Worm (Caenorhabditis elegans) whole organism, late embryonic: ENCODE results near the gene F36H5.17.

Experiments used
- C08G9.2 ChIP-seq: sonication (generic microtip); optimal IDR thresholded peaks from 2 replicates; lab custom pipeline; 2016; ENCODE audit warnings: mild to moderate bottlenecking, missing genetic modification characterization, moderate library complexity, missing compliant biosample characterization
- C38D4.7 ChIP-seq: fragments of 200-800 bp; sonication (Bioruptor generic); optimal IDR thresholded peaks from 2 replicates; lab custom pipeline; 2018; ENCODE audit warnings: mild to moderate bottlenecking, missing genetic modification characterization, moderate library complexity, missing compliant biosample characterization
- K09A11.1 ChIP-seq: sonication (generic microtip); optimal IDR thresholded peaks from 2 replicates; lab custom pipeline; 2017; ENCODE audit warnings: antibody characterized with exemption, mild to moderate bottlenecking, missing genetic modification characterization, missing compliant biosample characterization; ENCODE audit not compliant: insufficient read depth
- T23F11.4 ChIP-seq: fragments of 200-800 bp; sonication (Bioruptor generic); optimal IDR thresholded peaks from 2 replicates; lab custom pipeline; 2018; ENCODE audit warnings: mild to moderate bottlenecking, missing genetic modification characterization, missing compliant biosample characterization
- ama-1 ChIP-seq: fragments of 150-350 bp; optimal IDR thresholded peaks from 2 replicates; lab custom pipeline; 2014
- ceh-19 ChIP-seq: fragments of 200-800 bp; sonication (Bioruptor generic); optimal IDR thresholded peaks from 2 replicates; lab custom pipeline; 2018; ENCODE audit warnings: mild to moderate bottlenecking, missing genetic modification characterization, missing compliant biosample characterization
- ceh-2 ChIP-seq: sonication (generic microtip); optimal IDR thresholded peaks from 2 replicates; lab custom pipeline; 2016; ENCODE audit warnings: missing genotype, missing genetic modification characterization, missing compliant biosample characterization
- ceh-22 ChIP-seq: sonication (generic microtip); optimal IDR thresholded peaks from 2 replicates; lab custom pipeline; 2017; ENCODE audit warnings: missing biosample characterization, missing genetic modification characterization
- ceh-24 ChIP-seq: sonication (generic microtip); optimal IDR thresholded peaks from 2 replicates; lab custom pipeline; 2016; ENCODE audit warnings: mild to moderate bottlenecking, missing genetic modification characterization, missing compliant biosample characterization
- ceh-30 ChIP-seq: fragments of 150-350 bp; optimal IDR thresholded peaks from 2 replicates; lab custom pipeline; 2014; ENCODE audit warnings: missing biosample characterization, missing genetic modification characterization
- ceh-34 ChIP-seq: sonication (generic microtip); optimal IDR thresholded peaks from 2 replicates; lab custom pipeline; 2016; ENCODE audit warnings: mild to moderate bottlenecking, missing genetic modification characterization, missing compliant biosample characterization
- ceh-45 ChIP-seq: fragments of 200-800 bp; sonication (Bioruptor generic); IDR thresholded peaks from 2 replicates; pipeline ENCODE4 v1.3.6; 2022; ENCODE audit warnings: missing genetic modification reagents, missing genetic modification characterization, missing compliant biosample characterization
- ceh-48 ChIP-seq: sonication (generic microtip); optimal IDR thresholded peaks from 2 replicates; lab custom pipeline; 2016; ENCODE audit warnings: missing genetic modification characterization, inconsistent platforms, missing compliant biosample characterization
- dmd-4 ChIP-seq: sonication (generic microtip); optimal IDR thresholded peaks from 2 replicates; lab custom pipeline; 2016; ENCODE audit warnings: borderline replicate concordance, missing genetic modification characterization, missing compliant biosample characterization
- elt-4 ChIP-seq: sonication (generic microtip); optimal IDR thresholded peaks from 2 replicates; lab custom pipeline; 2016; ENCODE audit warnings: missing genetic modification characterization, missing compliant biosample characterization
- eyg-1 ChIP-seq: sonication (generic microtip); optimal IDR thresholded peaks from 2 replicates; lab custom pipeline; 2016; ENCODE audit warnings: missing genotype, missing genetic modification characterization, missing compliant biosample characterization
- fax-1 ChIP-seq: sonication (generic microtip); optimal IDR thresholded peaks from 2 replicates; lab custom pipeline; 2016; ENCODE audit warnings: missing genotype, missing genetic modification characterization, missing compliant biosample characterization
- fkh-10 ChIP-seq: fragments of 150-350 bp; optimal IDR thresholded peaks from 2 replicates; lab custom pipeline; 2014; ENCODE audit warnings: missing biosample characterization, missing genetic modification reagents, missing genetic modification characterization
- fkh-6 ChIP-seq: sonication (generic microtip); optimal IDR thresholded peaks from 2 replicates; lab custom pipeline; 2016; ENCODE audit warnings: missing genetic modification characterization, missing compliant biosample characterization
- lim-6 ChIP-seq: sonication (generic microtip); optimal IDR thresholded peaks from 2 replicates; lab custom pipeline; 2016; ENCODE audit warnings: missing genetic modification characterization, missing compliant biosample characterization
- lin-11 ChIP-seq: fragments of 200-800 bp; sonication (Bioruptor generic); optimal IDR thresholded peaks from 2 replicates; lab custom pipeline; 2018; ENCODE audit warnings: mild to moderate bottlenecking, missing genetic modification characterization, missing compliant biosample characterization
- madf-2 ChIP-seq: sonication (generic microtip); optimal IDR thresholded peaks from 2 replicates; lab custom pipeline; 2017; ENCODE audit warnings: missing genetic modification characterization, missing compliant biosample characterization
- mec-3 ChIP-seq: sonication (generic microtip); optimal IDR thresholded peaks from 2 replicates; lab custom pipeline; 2016; ENCODE audit warnings: borderline replicate concordance, missing genetic modification characterization, missing compliant biosample characterization
- nhr-232 ChIP-seq: sonication (generic microtip); optimal IDR thresholded peaks from 2 replicates; lab custom pipeline; 2016; ENCODE audit warnings: missing genetic modification characterization, missing compliant biosample characterization
- odd-2 ChIP-seq: sonication (generic microtip); optimal IDR thresholded peaks from 2 replicates; lab custom pipeline; 2017; ENCODE audit warnings: antibody characterized with exemption, mild to moderate bottlenecking, missing genetic modification characterization, missing compliant biosample characterization
- pat-9 ChIP-seq: fragments of 200-800 bp; sonication (Bioruptor generic); optimal IDR thresholded peaks from 2 replicates; lab custom pipeline; 2018; ENCODE audit warnings: mild to moderate bottlenecking, missing genetic modification characterization, moderate library complexity, missing compliant biosample characterization
- pax-1 ChIP-seq: fragments of 150-350 bp; optimal IDR thresholded peaks from 2 replicates; lab custom pipeline; 2014; ENCODE audit warnings: missing biosample characterization, missing genetic modification characterization
- pros-1 ChIP-seq: fragments of 150-350 bp; optimal IDR thresholded peaks from 2 replicates; lab custom pipeline; 2014; ENCODE audit warnings: missing biosample characterization, missing genetic modification reagents, missing genetic modification characterization
- ref-2 ChIP-seq: sonication (generic microtip); optimal IDR thresholded peaks from 2 replicates; lab custom pipeline; 2016; ENCODE audit warnings: missing genetic modification characterization, missing compliant biosample characterization
- sdc-2 ChIP-seq: sonication (generic microtip); optimal IDR thresholded peaks from 2 replicates; lab custom pipeline; 2016; ENCODE audit warnings: missing genotype, missing genetic modification characterization, missing compliant biosample characterization
- sox-4 ChIP-seq: sonication (generic microtip); optimal IDR thresholded peaks from 2 replicates; lab custom pipeline; 2017; ENCODE audit warnings: mild to moderate bottlenecking, missing genetic modification characterization, inconsistent platforms, missing compliant biosample characterization
- unc-42 ChIP-seq: sonication (generic microtip); optimal IDR thresholded peaks from 2 replicates; lab custom pipeline; 2016; ENCODE audit warnings: missing genotype, missing genetic modification characterization, missing compliant biosample characterization

F36H5.17 gene

DNA sequence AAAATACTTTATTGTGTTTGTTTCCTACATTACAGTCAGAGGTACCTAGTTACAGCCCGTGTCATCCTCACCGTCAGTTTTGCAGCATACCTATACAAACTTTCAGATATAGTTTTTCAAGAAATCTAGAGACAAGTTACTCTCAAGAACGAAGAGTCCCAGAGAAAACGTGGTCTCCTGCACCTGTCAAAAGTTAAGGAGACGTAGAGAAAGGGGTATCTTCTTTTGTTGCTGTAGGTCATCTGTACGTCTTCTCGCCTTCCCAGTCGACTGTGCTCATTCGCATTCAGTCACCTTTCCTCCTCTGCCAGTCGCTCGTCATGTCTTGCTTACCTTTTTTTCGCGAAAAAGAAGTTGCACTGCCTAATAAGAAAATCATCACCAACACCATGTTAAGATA lies 5.6 kb upstream of the F36H5.17 start, which contains the start of gene F36H5.4:
F36H5.4 (plus strand) TSS at position 301 of the 400 bp plus-strand sequence.
- TF ChIP-seq pat-9 (tag; lab: Kevin White, UChicago) (no peak), ceh-19 (no peak), fkh-10 (GFP tag; lab: Kevin White, UChicago) (no peak), ceh-24 (tag; lab: Kevin White, UChicago) (no peak), T23F11.4 (GFP tag; lab: Kevin White, UChicago) (no peak), ceh-2 (tag; lab: Kevin White, UChicago) (no peak), fkh-6 (no peak)

DNA sequence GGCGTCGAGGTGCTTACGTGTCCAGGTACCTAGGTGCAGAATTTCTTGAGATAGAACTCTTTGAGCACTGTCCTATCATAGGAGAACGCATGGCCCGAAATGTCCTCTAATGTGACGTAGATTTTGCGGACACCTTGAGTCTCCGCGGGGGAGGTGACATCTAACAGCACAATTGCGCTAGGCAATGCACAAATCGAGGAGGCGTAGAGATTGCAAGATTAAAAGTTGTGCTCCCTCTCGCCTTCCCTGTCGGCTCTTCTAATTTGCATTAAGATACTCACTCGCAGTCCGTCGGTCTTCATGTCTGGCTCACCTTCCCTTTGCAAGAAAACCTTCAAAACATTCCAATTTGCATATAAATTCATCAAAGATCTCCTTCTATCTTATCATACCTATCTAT lies 3.6 kb upstream of the F36H5.17 start, which contains the start of gene F36H5.18:
F36H5.18 (plus strand) TSS at position 301 of the 400 bp plus-strand sequence.
- TF ChIP-seq lin-11 (tag; lab: Kevin White, UChicago) (no peak), ref-2 (tag; lab: Kevin White, UChicago) (no peak), mec-3 (tag; lab: Kevin White, UChicago) (no peak), ceh-24 (tag; lab: Kevin White, UChicago) (no peak), K09A11.1 (tag; lab: Kevin White, UChicago) (no peak), sox-4 (tag; lab: Kevin White, UChicago) (no peak), dmd-4 (tag; lab: Kevin White, UChicago) (no peak)

DNA sequence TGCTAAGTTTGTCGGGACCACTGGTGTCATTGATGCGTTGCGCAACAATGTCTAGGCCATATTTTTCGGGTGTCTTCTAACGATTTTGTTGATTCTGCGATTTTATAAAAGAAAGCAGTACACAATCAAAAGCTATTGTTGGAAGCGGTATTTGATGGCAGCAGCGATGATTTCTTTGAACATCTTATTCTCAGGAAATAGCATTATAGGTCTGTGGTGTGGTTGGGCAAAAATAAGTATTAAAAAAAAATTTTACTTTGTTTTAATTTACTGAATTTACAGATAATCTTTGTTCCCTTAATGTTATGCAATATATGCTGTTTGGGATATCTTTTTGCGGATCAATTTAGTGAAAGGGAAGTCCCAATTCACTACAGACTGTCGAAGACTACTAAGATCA lies 1.1 kb upstream of the F36H5.17 start, which contains the start of gene F36H5.10:
F36H5.10 (plus strand) TSS at position 301 of the 400 bp plus-strand sequence.
- TF ChIP-seq sdc-2 (no peak), fkh-10 (GFP tag; lab: Kevin White, UChicago) (no peak), ceh-2 (tag; lab: Kevin White, UChicago) (no peak), pros-1 (tag; lab: Kevin White, UChicago) (no peak), ceh-48 (tag; lab: Kevin White, UChicago) (no peak), lim-6 (tag; lab: Kevin White, UChicago) (no peak), dmd-4 (tag; lab: Kevin White, UChicago) (no peak), fax-1 (tag; lab: Kevin White, UChicago) (no peak), pax-1 (tag; lab: Kevin White, UChicago) (no peak), ceh-30 (no peak), odd-2 (tag; lab: Kevin White, UChicago) (no peak), madf-2 (tag; lab: Kevin White, UChicago) (no peak), K09A11.1 (tag; lab: Kevin White, UChicago) (no peak), elt-4 (tag; lab: Kevin White, UChicago) (no peak), C38D4.7 (GFP tag; lab: Kevin White, UChicago) (no peak), eyg-1 (tag; lab: Kevin White, UChicago) (no peak)
- TF ChIP-seq, all 69 proteins: peak for 0

DNA sequence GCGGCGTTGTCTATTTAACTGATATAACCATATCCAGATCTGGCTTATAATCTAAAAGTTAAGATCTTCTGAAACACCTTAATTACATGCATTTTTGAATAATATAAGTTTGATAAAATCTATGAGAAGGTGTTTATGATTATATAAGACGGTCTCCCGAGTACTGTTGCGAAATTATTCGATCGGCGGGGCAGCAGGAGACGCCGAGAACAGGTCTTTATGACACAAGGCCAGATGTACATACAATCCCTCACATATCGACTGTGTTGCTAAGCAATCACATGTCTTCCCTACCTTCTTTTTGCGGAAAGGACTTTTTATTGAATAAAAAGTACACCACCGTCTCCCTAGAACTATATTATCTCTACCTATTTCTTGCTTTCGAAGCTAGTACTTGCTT lies 610 bp upstream of the F36H5.17 start, which contains the start of gene fbxb-53:
fbxb-53 (plus strand) TSS at position 301 of the 400 bp plus-strand sequence.
- TF ChIP-seq ceh-22 (tag; lab: Kevin White, UChicago) (no peak), unc-42 (tag; lab: Kevin White, UChicago) (no peak), ceh-34 (tag; lab: Kevin White, UChicago) (no peak), sox-4 (tag; lab: Kevin White, UChicago) (no peak), lim-6 (tag; lab: Kevin White, UChicago) (no peak), ceh-48 (tag; lab: Kevin White, UChicago) (no peak), nhr-232 (no peak), ceh-45 (GFP tag; lab: Robert Waterston, UW) (no peak), C08G9.2 (tag; lab: Kevin White, UChicago) (no peak), ama-1 (lab: Kevin White, UChicago) (no peak), madf-2 (tag; lab: Kevin White, UChicago) (no peak)

DNA sequence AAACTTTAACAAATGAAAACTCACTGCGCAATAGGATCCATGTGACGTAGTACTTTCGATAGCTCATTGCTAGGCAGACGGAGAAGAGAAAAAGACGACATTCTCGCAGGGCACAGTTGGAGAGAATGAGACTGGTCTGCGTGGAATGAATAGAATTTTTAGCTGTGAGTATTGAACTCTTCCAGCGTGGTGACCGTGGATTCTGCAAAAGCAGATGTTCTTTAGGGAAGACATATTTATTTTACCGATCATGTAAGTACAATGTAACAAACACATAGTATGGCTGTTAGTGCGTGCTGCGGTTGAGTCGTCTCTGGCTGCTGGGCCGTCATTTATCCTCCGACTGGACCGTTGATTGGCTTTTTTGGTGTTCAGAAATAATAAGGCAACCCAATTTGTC lies 3.0 kb downstream of the F36H5.17 start, which contains the start of gene F36H5.9:
F36H5.9 (minus strand) TSS at position 101 of the 400 bp plus-strand sequence.
- TF ChIP-seq elt-4 (tag; lab: Kevin White, UChicago), result no peak
